Worm (Caenorhabditis elegans) whole organism, L4 larva: ENCODE data around the gene fbxb-45.

Experiments used
- R02D3.7 ChIP-seq: fragments of 150-350 bp; sonication (generic microtip); optimal IDR thresholded peaks from 3 replicates; lab custom pipeline; 2014; ENCODE audit warnings: missing biosample characterization, missing genetic modification characterization
- aha-1 ChIP-seq: fragments of 150-350 bp; peaks from one replicate; lab custom pipeline; 2014; ENCODE audit warnings: missing biosample characterization, missing genetic modification characterization
- ama-1 ChIP-seq: fragments of 150-350 bp; optimal IDR thresholded peaks from 2 replicates; lab custom pipeline; 2014; ENCODE audit warnings: inconsistent platforms, mixed read lengths
- attf-4 ChIP-seq: sonication (generic microtip); optimal IDR thresholded peaks from 3 replicates; lab custom pipeline; 2017; ENCODE audit warnings: missing biosample characterization, missing genetic modification characterization
- daf-16 ChIP-seq, 3 experiments: sonication (generic microtip); optimal IDR thresholded peaks; 2 replicates each; lab custom pipeline; 2016 to 2017; ENCODE audit warnings: missing genetic modification characterization in 3 of 3, missing genetic modification reagents in 3 of 3, mild to moderate bottlenecking in 2 of 3, missing compliant biosample characterization in 2 of 3, missing biosample characterization in 1 of 3, moderate library complexity in 1 of 3
- hlh-30 ChIP-seq: sonication (generic microtip); optimal IDR thresholded peaks from 2 replicates; lab custom pipeline; 2017; ENCODE audit warnings: antibody characterized with exemption, mild to moderate bottlenecking, missing genetic modification characterization, missing compliant biosample characterization; ENCODE audit not compliant: insufficient read depth
- lin-38 ChIP-seq: fragments of 200-800 bp; sonication (Bioruptor generic); IDR thresholded peaks from 2 replicates; pipeline ENCODE4 v1.3.6; 2022; ENCODE audit warnings: missing genetic modification reagents, missing genetic modification characterization, missing compliant biosample characterization
- lsy-2 ChIP-seq, 2 experiments: fragments of 150-350 bp in 1 of 2; sonication (generic microtip) in 1 of 2; optimal IDR thresholded peaks; 2 replicates each; lab custom pipeline; 2014 to 2017; ENCODE audit warnings: missing biosample characterization in 2 of 2, missing genetic modification characterization in 2 of 2
- nhr-11 ChIP-seq: fragments of 150-350 bp; optimal IDR thresholded peaks from 2 replicates; lab custom pipeline; 2014; ENCODE audit warnings: missing biosample characterization, missing genetic modification characterization
- nhr-25 ChIP-seq: sonication (generic microtip); optimal IDR thresholded peaks from 2 replicates; lab custom pipeline; 2017; ENCODE audit warnings: missing genetic modification characterization, mild to moderate bottlenecking, missing compliant biosample characterization, antibody characterized with exemption, moderate library complexity, borderline replicate concordance; ENCODE audit not compliant: insufficient read depth
- nhr-48 ChIP-seq: sonication (generic microtip); optimal IDR thresholded peaks from 2 replicates; lab custom pipeline; 2016; ENCODE audit warnings: mild to moderate bottlenecking, missing genetic modification characterization, missing compliant biosample characterization
- pqm-1 ChIP-seq: sonication (generic microtip); optimal IDR thresholded peaks from 2 replicates; lab custom pipeline; 2017; ENCODE audit warnings: missing biosample characterization, missing genetic modification characterization
- unc-62 ChIP-seq, 3 experiments: fragments of 150-350 bp in 1 of 3; sonication (generic microtip); optimal IDR thresholded peaks in 2 of 3; peaks in 1 of 3; 1 replicate in 1 of 3; 2 replicates in 2 of 3; lab custom pipeline; 2014 to 2017; ENCODE audit warnings: missing biosample characterization in 3 of 3, missing genetic modification characterization in 3 of 3, missing genetic modification reagents in 3 of 3, missing genotype in 1 of 3
- ztf-11 ChIP-seq: fragments of 150-350 bp; optimal IDR thresholded peaks from 2 replicates; lab custom pipeline; 2014; ENCODE audit warnings: missing biosample characterization, missing genetic modification characterization

- TF ChIP-seq R02D3.7 (tag; lab: Kevin White, UChicago): no peak
- no peak for TF ChIP-seq nhr-48 (tag; lab: Kevin White, UChicago)
- no peak for TF ChIP-seq daf-16 (GFP tag; optimal IDR thresholded peaks at IDR 0.05; lab: Kevin White, UChicago)
- TF ChIP-seq daf-16 (tag; optimal IDR thresholded peaks at IDR 0.05; lab: Kevin White, UChicago): no peak
- TF ChIP-seq lin-38 (GFP tag; lab: Robert Waterston, UW): no peak
- no peak for TF ChIP-seq ztf-11 (tag; lab: Kevin White, UChicago)
- TF ChIP-seq ama-1: no peak
- TF ChIP-seq lsy-2 (tag; optimal IDR thresholded peaks at IDR 0.05; lab: Kevin White, UChicago): no peak
- no peak for TF ChIP-seq aha-1 (tag; lab: Kevin White, UChicago)
- TF ChIP-seq attf-4 (tag; lab: Kevin White, UChicago): no peak
- no peak for TF ChIP-seq pqm-1 (tag; lab: Kevin White, UChicago)
- TF ChIP-seq nhr-25: no peak
- TF ChIP-seq hlh-30 (tag; lab: Kevin White, UChicago): no peak
- TF ChIP-seq unc-62 (GFP tag; optimal IDR thresholded peaks at IDR 0.05 in 1 of 2; lab: Kevin White, UChicago): no peak
- TF ChIP-seq unc-62 (tag; optimal IDR thresholded peaks at IDR 0.05; lab: Kevin White, UChicago): no peak
- TF ChIP-seq nhr-11 (tag; lab: Kevin White, UChicago): no peak
These were observed 1.9 kb upstream of the fbxb-45 start, which contains the start of gene str-148 for ce11 chrII:1045692-1046091.
